Fruit fly (Drosophila melanogaster): ENCODE data around the gene Reps.
A peak's percentile ranks its signal among the peaks of the same experiment; 100 is the strongest.

Gene Reps

DNA sequence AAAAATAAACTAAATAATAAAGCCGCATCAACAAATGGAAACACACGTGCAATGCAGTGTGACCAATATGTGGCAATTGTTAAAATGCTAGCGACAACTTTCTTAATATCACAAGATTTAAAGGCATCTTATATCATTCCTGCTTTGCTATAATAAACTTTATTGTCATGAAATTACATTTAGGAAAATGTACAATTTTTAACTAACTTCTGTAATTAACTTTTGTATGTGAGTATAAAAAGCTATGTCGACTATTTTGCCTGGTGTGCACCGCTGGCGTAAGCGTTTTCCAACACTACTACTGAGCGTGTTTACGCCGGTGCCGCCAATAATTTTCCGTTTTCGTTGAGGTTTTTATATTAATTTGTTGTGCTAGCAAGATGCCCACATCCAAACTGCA, 17.1 kb upstream of the Reps start, which contains the start of the genes Csl4 and Nup160 (continued):
- TF ChIP-seq Kr (GFP tag; optimal IDR thresholded peaks at IDR 0.05): no peak
- TF ChIP-seq CG2129 (GFP tag; IDR thresholded peaks at IDR 0.05; ENCODE audit: partially characterized antibody): no peak
- peak; percentile 75 for TF ChIP-seq ara (GFP tag; IDR thresholded peaks at IDR 0.05)
- TF ChIP-seq Mes4 (GFP tag; optimal IDR thresholded peaks at IDR 0.05): peak; percentile 69
- TF ChIP-seq CG4360 (GFP tag; IDR thresholded peaks at IDR 0.05): no peak
- TF ChIP-seq HmgZ (tag; optimal IDR thresholded peaks at IDR 0.05): peak; percentile 75
- TF ChIP-seq usp (GFP tag; optimal IDR thresholded peaks at IDR 0.05): no peak
- peak; percentile 82 for TF ChIP-seq shn (GFP tag; optimal IDR thresholded peaks at IDR 0.05)
- peak; percentile 71 for TF ChIP-seq Hr3 (GFP tag; optimal IDR thresholded peaks at IDR 0.05)
- TF ChIP-seq caup (GFP tag; optimal IDR thresholded peaks at IDR 0.05; ENCODE audit: severe bottlenecking): peak; percentile 74
- peak; percentile 84 for TF ChIP-seq her (GFP tag; optimal IDR thresholded peaks at IDR 0.05)
- peak; percentile 71 for TF ChIP-seq CG4854 (GFP tag; optimal IDR thresholded peaks at IDR 0.05)
- TF ChIP-seq trh (GFP tag; optimal IDR thresholded peaks at IDR 0.05): peak; percentile 28
- no peak for TF ChIP-seq Hr78 (GFP tag; optimal IDR thresholded peaks at IDR 0.05)
- no peak for TF ChIP-seq HLHmδ (GFP tag; optimal IDR thresholded peaks at IDR 0.05)
- no peak for TF ChIP-seq CG15601 (tag; optimal IDR thresholded peaks at IDR 0.05)
- no peak for TF ChIP-seq kni (GFP tag; optimal IDR thresholded peaks at IDR 0.05)
- no peak for TF ChIP-seq hth (optimal IDR thresholded peaks at IDR 0.05)
- TF ChIP-seq oc (tag; optimal IDR thresholded peaks at IDR 0.05): no peak
- peak; percentile 38 for TF ChIP-seq Dp (GFP tag; optimal IDR thresholded peaks at IDR 0.05)
- peak; percentile 81 for TF ChIP-seq gcm2 (GFP tag; optimal IDR thresholded peaks at IDR 0.05)
- peak; percentile 83 for TF ChIP-seq CG1647 (GFP tag; optimal IDR thresholded peaks at IDR 0.05)
- peak; percentile 48 for TF ChIP-seq CG9876 (GFP tag; optimal IDR thresholded peaks at IDR 0.05)
- peak; percentile 75 for TF ChIP-seq CG12659 (GFP tag; optimal IDR thresholded peaks at IDR 0.05)
- no peak for TF ChIP-seq jigr1 (GFP tag; IDR thresholded peaks at IDR 0.05)
- TF ChIP-seq CG33213 (GFP tag; optimal IDR thresholded peaks at IDR 0.05): peak; percentile 78
- TF ChIP-seq CG14014 (GFP tag; IDR thresholded peaks at IDR 0.05): peak; percentile 75
- TF ChIP-seq odd (GFP tag; optimal IDR thresholded peaks at IDR 0.05): no peak
- peak; percentile 87 for TF ChIP-seq vfl (GFP tag; optimal IDR thresholded peaks at IDR 0.05)
- TF ChIP-seq br (optimal IDR thresholded peaks at IDR 0.05): no peak
- TF ChIP-seq CG16863 (GFP tag; optimal IDR thresholded peaks at IDR 0.05): peak; percentile 76
- peak; percentile 73 for TF ChIP-seq da (GFP tag; optimal IDR thresholded peaks at IDR 0.05)
- peak; percentile 49 for TF ChIP-seq CG15696 (tag; optimal IDR thresholded peaks at IDR 0.05)
- TF ChIP-seq Meics (GFP tag; optimal IDR thresholded peaks at IDR 0.05): peak; percentile 61
- TF ChIP-seq dmrt11E (tag; optimal IDR thresholded peaks at IDR 0.05): peak; percentile 64
- TF ChIP-seq CG9797 (GFP tag; optimal IDR thresholded peaks at IDR 0.05): peak; percentile 62
- peak; percentile 77 for TF ChIP-seq phol (tag; optimal IDR thresholded peaks at IDR 0.05)
- peak; percentile 61 for TF ChIP-seq NK7.1 (GFP tag; optimal IDR thresholded peaks at IDR 0.05)
- no peak for TF ChIP-seq inv (GFP tag; IDR thresholded peaks at IDR 0.05; ENCODE audit: partially characterized antibody)
- TF ChIP-seq Spps (tag; optimal IDR thresholded peaks at IDR 0.05): peak; percentile 40
- peak; percentile 78 for TF ChIP-seq slou (GFP tag; optimal IDR thresholded peaks at IDR 0.05)
- peak; percentile 72 for TF ChIP-seq CG11247 (GFP tag; IDR thresholded peaks at IDR 0.05)
- TF ChIP-seq Bdp1 (GFP tag; optimal IDR thresholded peaks at IDR 0.05): peak; percentile 74
- TF ChIP-seq zfh2 (GFP tag; optimal IDR thresholded peaks at IDR 0.05): peak; percentile 89
- TF ChIP-seq pnt (GFP tag; optimal IDR thresholded peaks at IDR 0.05): peak; percentile 80
- no peak for TF ChIP-seq MTF-1 (GFP tag; optimal IDR thresholded peaks at IDR 0.05; ENCODE audit: borderline replicate concordance)
- TF ChIP-seq CoRest (tag; optimal IDR thresholded peaks at IDR 0.05): peak; percentile 77
- TF ChIP-seq tx (GFP tag; optimal IDR thresholded peaks at IDR 0.05): peak; percentile 83
- peak; percentile 74 for TF ChIP-seq CG1602 (GFP tag; optimal IDR thresholded peaks at IDR 0.05)
- no peak for TF ChIP-seq CG15073 (GFP tag; optimal IDR thresholded peaks at IDR 0.05)
- TF ChIP-seq CG18619 (GFP tag; optimal IDR thresholded peaks at IDR 0.05): no peak
- no peak; the same call in 1 of the 2 replicates for TF ChIP-seq peb (GFP tag; IDR thresholded peaks at IDR 0.05)

All from whole organism, embryonic.